Fruit fly (Drosophila melanogaster): ENCODE measurements around the gene slx1.
A peak's percentile ranks its signal among the peaks of the same experiment; 100 is the strongest.

slx1 gene

DNA sequence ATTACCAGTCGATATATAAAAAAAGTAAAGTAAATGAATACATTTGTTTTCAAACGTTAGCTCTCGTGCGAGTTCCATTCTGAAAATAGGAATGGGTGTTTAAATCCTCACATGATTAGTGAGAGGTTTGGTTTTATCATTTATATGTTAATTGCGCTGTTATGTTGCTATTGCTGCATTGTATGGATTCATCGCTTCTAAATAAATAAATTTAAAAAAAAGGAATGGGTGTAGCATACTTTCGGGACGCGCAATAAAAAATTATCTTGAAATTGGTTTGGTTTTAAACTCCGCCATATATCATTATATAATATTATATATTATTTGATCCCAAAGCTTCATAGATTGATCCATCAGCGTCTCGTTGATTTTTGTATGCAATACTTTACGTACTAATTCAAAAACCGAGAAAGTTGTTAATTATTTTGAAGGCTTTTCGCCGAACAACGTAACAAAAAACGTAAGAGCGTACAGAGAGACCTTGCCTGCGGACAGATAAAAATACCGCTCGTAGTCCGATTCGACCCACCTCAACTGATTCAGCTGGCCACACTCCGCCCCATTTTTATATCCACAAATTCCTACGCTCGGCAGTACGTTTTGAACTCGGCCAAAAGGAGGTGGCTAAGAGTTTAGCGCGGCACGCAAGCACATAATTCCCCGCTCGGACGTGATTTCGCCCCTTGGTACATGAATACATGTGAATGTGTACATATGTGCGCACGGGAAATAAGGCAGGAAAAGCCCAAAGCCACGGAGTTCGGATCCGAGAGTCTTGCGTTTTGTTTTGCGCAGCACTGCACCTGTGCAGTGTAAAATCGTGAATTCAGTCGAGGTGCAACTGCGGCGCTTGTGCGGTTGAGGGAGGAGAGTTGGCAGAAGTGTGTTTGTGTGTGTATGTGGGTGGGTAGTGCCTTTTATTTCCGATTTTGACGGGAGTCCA lies 17.5 kb downstream of the slx1 start, which contains the start of gene smash (continued):
- 0 out of 2 replicates have a peak, but pooled peaks have one; percentile 8 for TF ChIP-seq Ada2b (GFP tag; IDR thresholded peaks at IDR 0.05)
- TF ChIP-seq fu2 (GFP tag; optimal IDR thresholded peaks at IDR 0.05): no peak
- TF ChIP-seq CG33213 (GFP tag; optimal IDR thresholded peaks at IDR 0.05): peak; percentile 98
- TF ChIP-seq Dbx (GFP tag; IDR thresholded peaks at IDR 0.05): peak; percentile 64; the same call in 2 of the 3 replicates
- 0 out of 3 replicates have a peak, but pooled peaks have one; percentile 23 for TF ChIP-seq z (GFP tag; IDR thresholded peaks at IDR 0.05)
- TF ChIP-seq ken (GFP tag; IDR thresholded peaks at IDR 0.05): 0 out of 3 replicates have a peak, but pooled peaks have one; percentile 44
- peak; percentile 65; the same call in 2 of the 3 replicates for TF ChIP-seq sr (GFP tag; IDR thresholded peaks at IDR 0.05)
- TF ChIP-seq CG30431 (GFP tag; optimal IDR thresholded peaks at IDR 0.05): no peak
- TF ChIP-seq Scr (GFP tag; IDR thresholded peaks at IDR 0.05; ENCODE audit: partially characterized antibody): peak; percentile 50; the same call in 1 of the 2 replicates
- no peak for TF ChIP-seq CG1792 (GFP tag; optimal IDR thresholded peaks at IDR 0.05)
- no peak for TF ChIP-seq kay (GFP tag; optimal IDR thresholded peaks at IDR 0.05)
- TF ChIP-seq Sin3A (optimal IDR thresholded peaks at IDR 0.05): no peak
- TF ChIP-seq Gsc (GFP tag; IDR thresholded peaks at IDR 0.05): no peak
- TF ChIP-seq exex (tag; optimal IDR thresholded peaks at IDR 0.05): no peak
- no peak for TF ChIP-seq sisA (GFP tag; IDR thresholded peaks at IDR 0.05)
- TF ChIP-seq CG16813 (GFP tag; IDR thresholded peaks at IDR 0.05; ENCODE audit: partially characterized antibody): no peak
- TF ChIP-seq cad (GFP tag; optimal IDR thresholded peaks at IDR 0.05): peak; percentile 9
- peak; percentile 6 for TF ChIP-seq Bdp1 (GFP tag; optimal IDR thresholded peaks at IDR 0.05)
- peak; percentile 27 for TF ChIP-seq grau (tag; optimal IDR thresholded peaks at IDR 0.05)
- peak; percentile 76 for TF ChIP-seq CG16779 (GFP tag; IDR thresholded peaks at IDR 0.05)
- 0 out of 2 replicates have a peak, but pooled peaks have one; percentile 13 for TF ChIP-seq E2f1 (GFP tag; IDR thresholded peaks at IDR 0.05)
- no peak for TF ChIP-seq CG33557 (GFP tag; optimal IDR thresholded peaks at IDR 0.05)
- TF ChIP-seq ro (GFP tag; IDR thresholded peaks at IDR 0.05): no peak
- peak; percentile 9; the same call in 1 of the 2 replicates for TF ChIP-seq dati (GFP tag; IDR thresholded peaks at IDR 0.05)
- peak; percentile 49 for TF ChIP-seq CG2116 (GFP tag; optimal IDR thresholded peaks at IDR 0.05)
- no peak for TF ChIP-seq jing (GFP tag; optimal IDR thresholded peaks at IDR 0.05)
- peak; percentile 48 for TF ChIP-seq lilli (GFP tag; optimal IDR thresholded peaks at IDR 0.05)
- TF ChIP-seq wek (GFP tag; optimal IDR thresholded peaks at IDR 0.05): peak; percentile 61
- TF ChIP-seq CG17328 (GFP tag; IDR thresholded peaks at IDR 0.05): peak; percentile 15
- TF ChIP-seq CG1602 (GFP tag; optimal IDR thresholded peaks at IDR 0.05): no peak
- peak; percentile 61; the same call in 1 of the 2 replicates for TF ChIP-seq amos (GFP tag; IDR thresholded peaks at IDR 0.05; ENCODE audit: partially characterized antibody)
- TF ChIP-seq CG13894 (tag; optimal IDR thresholded peaks at IDR 0.05): peak; percentile 69
- peak; percentile 16; the same call in 1 of the 3 replicates for TF ChIP-seq zfh1 (GFP tag; IDR thresholded peaks at IDR 0.05)
- peak; percentile 41; the same call in 2 of the 3 replicates for TF ChIP-seq CG14050 (GFP tag; IDR thresholded peaks at IDR 0.05)
- no peak for TF ChIP-seq TFAM (GFP tag; optimal IDR thresholded peaks at IDR 0.05)
- TF ChIP-seq gsb-n (tag; optimal IDR thresholded peaks at IDR 0.05): peak; percentile 49
- TF ChIP-seq eyg (GFP tag; optimal IDR thresholded peaks at IDR 0.05): peak; percentile 71
- peak; percentile 55 for TF ChIP-seq pita (GFP tag; optimal IDR thresholded peaks at IDR 0.05)
- no peak for TF ChIP-seq CG8388 (GFP tag; optimal IDR thresholded peaks at IDR 0.05)
- TF ChIP-seq maf-S (GFP tag; optimal IDR thresholded peaks at IDR 0.05): peak; percentile 21
- peak; percentile 22 for TF ChIP-seq jumu (GFP tag; optimal IDR thresholded peaks at IDR 0.05)
- peak; percentile 40 for TF ChIP-seq CG8924 (tag; optimal IDR thresholded peaks at IDR 0.05)
- no peak for TF ChIP-seq CG30020 (tag; optimal IDR thresholded peaks at IDR 0.05)
- TF ChIP-seq sqz (GFP tag; optimal IDR thresholded peaks at IDR 0.05): no peak
- peak; percentile 4 for TF ChIP-seq CG12391 (tag; optimal IDR thresholded peaks at IDR 0.05)
- TF ChIP-seq CG12299 (tag; optimal IDR thresholded peaks at IDR 0.05): no peak
- TF ChIP-seq Med (GFP tag): peak; percentile 91
- TF ChIP-seq repo (GFP tag; optimal IDR thresholded peaks at IDR 0.05): peak; percentile 44
- no peak for TF ChIP-seq CG10431 (GFP tag; optimal IDR thresholded peaks at IDR 0.05)
